Worm (Caenorhabditis elegans) whole organism, L2 larva: ENCODE measurements around the gene str-55.

Source experiments
- C34F6.9 ChIP-seq: fragments of 150-350 bp; optimal IDR thresholded peaks from 2 replicates; lab custom pipeline; 2014; ENCODE audit warnings: missing biosample characterization, missing genetic modification characterization
- R02D3.7 ChIP-seq: fragments of 150-350 bp; optimal IDR thresholded peaks from 2 replicates; lab custom pipeline; 2014; ENCODE audit warnings: missing biosample characterization, missing genetic modification characterization
- Y55F3AM.14 ChIP-seq: fragments of 200-800 bp; sonication (Bioruptor generic); optimal IDR thresholded peaks from 2 replicates; lab custom pipeline; 2018; ENCODE audit warnings: mild to moderate bottlenecking, missing genetic modification characterization, missing compliant biosample characterization
- alr-1 ChIP-seq: fragments of 150-350 bp; optimal IDR thresholded peaks from 2 replicates; lab custom pipeline; 2014; ENCODE audit warnings: missing biosample characterization, missing genetic modification characterization
- aly-2 ChIP-seq: fragments of 150-350 bp; optimal IDR thresholded peaks from 2 replicates; lab custom pipeline; 2014; ENCODE audit warnings: missing biosample characterization, missing genetic modification characterization
- ama-1 ChIP-seq: fragments of 150-350 bp; optimal IDR thresholded peaks from 2 replicates; lab custom pipeline; 2018; ENCODE audit warnings: inconsistent platforms
- ceh-16 ChIP-seq: fragments of 150-350 bp; optimal IDR thresholded peaks from 2 replicates; lab custom pipeline; 2014; ENCODE audit warnings: missing biosample characterization, missing genetic modification characterization
- crh-2 ChIP-seq: sonication (generic microtip); optimal IDR thresholded peaks from 2 replicates; lab custom pipeline; 2017; ENCODE audit warnings: missing biosample characterization, missing genetic modification characterization
- egl-27 ChIP-seq: sonication (generic microtip); optimal IDR thresholded peaks from 3 replicates; lab custom pipeline; 2017; ENCODE audit warnings: missing biosample characterization, missing genetic modification reagents, missing genetic modification characterization
- elt-1 ChIP-seq: fragments of 150-350 bp; optimal IDR thresholded peaks from 2 replicates; lab custom pipeline; 2014; ENCODE audit warnings: missing biosample characterization, missing genetic modification characterization
- elt-3 ChIP-seq: sonication (generic microtip); optimal IDR thresholded peaks from 2 replicates; lab custom pipeline; 2017; ENCODE audit warnings: missing biosample characterization, missing genetic modification characterization
- lin-13 ChIP-seq: fragments of 150-350 bp; optimal IDR thresholded peaks from 2 replicates; lab custom pipeline; 2014; ENCODE audit warnings: missing biosample characterization, missing genetic modification reagents, missing genetic modification characterization
- lin-39 ChIP-seq: fragments of 150-350 bp; optimal IDR thresholded peaks from 2 replicates; lab custom pipeline; 2014; ENCODE audit warnings: missing biosample characterization, missing genetic modification reagents, missing genetic modification characterization
- lsy-2 ChIP-seq, 2 experiments: fragments of 150-350 bp in 1 of 2; sonication (generic microtip) in 1 of 2; optimal IDR thresholded peaks; 2 replicates each; lab custom pipeline; 2014 to 2017; ENCODE audit warnings: missing biosample characterization in 2 of 2, missing genetic modification characterization in 2 of 2
- mbf-1 ChIP-seq: sonication (generic microtip); optimal IDR thresholded peaks from 2 replicates; lab custom pipeline; 2017; ENCODE audit warnings: missing biosample characterization, missing genetic modification characterization
- mdl-1 ChIP-seq, 2 experiments: fragments of 150-350 bp in 1 of 2; sonication (generic microtip) in 1 of 2; optimal IDR thresholded peaks; 2 replicates each; lab custom pipeline; 2017; ENCODE audit warnings: missing biosample characterization in 2 of 2, missing genetic modification characterization in 2 of 2
- nhr-10 ChIP-seq: sonication (generic microtip); optimal IDR thresholded peaks from 2 replicates; lab custom pipeline; 2017; ENCODE audit warnings: missing biosample characterization, missing genetic modification characterization
- nhr-12 ChIP-seq: fragments of 150-350 bp; optimal IDR thresholded peaks from 2 replicates; lab custom pipeline; 2014; ENCODE audit warnings: missing biosample characterization, missing genetic modification characterization
- nhr-237 ChIP-seq: fragments of 150-350 bp; optimal IDR thresholded peaks from 2 replicates; lab custom pipeline; 2014; ENCODE audit warnings: missing biosample characterization, missing genetic modification characterization
- nhr-25 ChIP-seq: fragments of 150-350 bp; sonication (generic microtip); optimal IDR thresholded peaks from 3 replicates; lab custom pipeline; 2014; ENCODE audit warnings: missing biosample characterization, missing genetic modification characterization
- nhr-6 ChIP-seq: fragments of 150-350 bp; optimal IDR thresholded peaks from 2 replicates; lab custom pipeline; 2014; ENCODE audit warnings: missing biosample characterization, missing genetic modification characterization
- nhr-77 ChIP-seq: fragments of 150-350 bp; optimal IDR thresholded peaks from 2 replicates; lab custom pipeline; 2014; ENCODE audit warnings: missing biosample characterization, missing genetic modification characterization
- peb-1 ChIP-seq: fragments of 150-350 bp; optimal IDR thresholded peaks from 2 replicates; lab custom pipeline; 2014; ENCODE audit warnings: missing biosample characterization, missing genetic modification characterization
- sem-4 ChIP-seq: fragments of 150-350 bp; optimal IDR thresholded peaks from 2 replicates; lab custom pipeline; 2014; ENCODE audit warnings: missing biosample characterization, missing genetic modification reagents, missing genetic modification characterization
- skn-1 ChIP-seq: sonication (generic microtip); optimal IDR thresholded peaks from 2 replicates; lab custom pipeline; 2017; ENCODE audit warnings: missing biosample characterization, missing genetic modification characterization
- sma-3 ChIP-seq: sonication (generic microtip); optimal IDR thresholded peaks from 2 replicates; lab custom pipeline; 2016; ENCODE audit warnings: missing genetic modification reagents, missing genetic modification characterization, missing compliant biosample characterization
- snpc-4 ChIP-seq: fragments of 150-350 bp; optimal IDR thresholded peaks from 2 replicates; lab custom pipeline; 2014; ENCODE audit warnings: missing biosample characterization, missing genetic modification characterization
- unc-39 ChIP-seq: fragments of 150-350 bp; optimal IDR thresholded peaks from 2 replicates; lab custom pipeline; 2014; ENCODE audit warnings: missing biosample characterization, missing genetic modification characterization
- unc-55 ChIP-seq: fragments of 150-350 bp; sonication (generic microtip); optimal IDR thresholded peaks from 3 replicates; lab custom pipeline; 2014; ENCODE audit warnings: missing biosample characterization, missing genetic modification reagents, missing genetic modification characterization
- unc-62 ChIP-seq: fragments of 150-350 bp; optimal IDR thresholded peaks from 2 replicates; lab custom pipeline; 2014; ENCODE audit warnings: missing biosample characterization, missing genetic modification reagents, missing genetic modification characterization
- zag-1 ChIP-seq: fragments of 150-350 bp; optimal IDR thresholded peaks from 2 replicates; lab custom pipeline; 2014; ENCODE audit warnings: missing biosample characterization, missing genetic modification characterization
- ztf-1 ChIP-seq: fragments of 200-800 bp; sonication (Bioruptor generic); conservative IDR thresholded peaks from 2 replicates; pipeline ENCODE4 v1.3.6; 2022; ENCODE audit warnings: missing genetic modification characterization, missing compliant biosample characterization
- ztf-11 ChIP-seq: sonication (generic microtip); optimal IDR thresholded peaks from 2 replicates; lab custom pipeline; 2017; ENCODE audit warnings: missing biosample characterization, missing genetic modification characterization
- ztf-4 ChIP-seq: fragments of 150-350 bp; optimal IDR thresholded peaks from 2 replicates; lab custom pipeline; 2014; ENCODE audit warnings: missing biosample characterization, missing genetic modification characterization

The str-55 gene

ce11 chrV:16417014-16417413 lies at the start of gene str-55:
Gene str-55 (minus strand): TSS chrV:16417114.
- no peak for TF ChIP-seq unc-55 (GFP tag; lab: Kevin White, UChicago)
- no peak for TF ChIP-seq alr-1 (tag; lab: Kevin White, UChicago)
- no peak for TF ChIP-seq unc-39
- no peak for TF ChIP-seq ztf-1 (GFP tag; lab: Robert Waterston, UW)
- TF ChIP-seq nhr-237 (tag; lab: Kevin White, UChicago): no peak
- TF ChIP-seq lsy-2 (tag; optimal IDR thresholded peaks at IDR 0.05; lab: Kevin White, UChicago): no peak
- no peak for TF ChIP-seq ztf-4 (tag; lab: Kevin White, UChicago)
- no peak for TF ChIP-seq ama-1 (lab: Kevin White, UChicago)
- no peak for TF ChIP-seq unc-62 (GFP tag; lab: Kevin White, UChicago)
- no peak for TF ChIP-seq C34F6.9 (tag; lab: Kevin White, UChicago)
- TF ChIP-seq nhr-77 (tag; lab: Kevin White, UChicago): no peak
- TF ChIP-seq nhr-6: no peak
- TF ChIP-seq lin-39: no peak
- no peak for TF ChIP-seq Y55F3AM.14 (GFP tag; lab: Kevin White, UChicago)
- no peak for TF ChIP-seq ceh-16 (tag; lab: Kevin White, UChicago)
- TF ChIP-seq peb-1 (tag; lab: Kevin White, UChicago): no peak
- TF ChIP-seq elt-1 (tag; lab: Kevin White, UChicago): no peak

ce11 chrV:16460866-16461265 lies 44.0 kb upstream of the str-55 start, which contains the start of gene srh-142:
Gene srh-142 (minus strand): TSS chrV:16460966.
- TF ChIP-seq ztf-4 (tag; lab: Kevin White, UChicago) (no peak), skn-1 (tag; lab: Kevin White, UChicago) (no peak), nhr-25 (no peak), lin-13 (GFP tag; lab: Kevin White, UChicago) (no peak)

- TF ChIP-seq nhr-12 (tag; lab: Kevin White, UChicago): no peak
- no peak for TF ChIP-seq zag-1 (tag; lab: Kevin White, UChicago)
- TF ChIP-seq aly-2 (tag; lab: Kevin White, UChicago): no peak
- no peak for TF ChIP-seq crh-2 (tag; lab: Kevin White, UChicago)
- TF ChIP-seq nhr-10 (tag; lab: Kevin White, UChicago): no peak
Observed at ce11 chrV:16459377-16459776, 42.5 kb upstream of the str-55 start.

ce11 chrV:16458714-16459113 lies 41.8 kb upstream of the str-55 start, which contains the start of gene str-15:
Gene str-15 (minus strand): TSS chrV:16458814.
- TF ChIP-seq elt-3 (tag; lab: Kevin White, UChicago) (no peak), ztf-4 (tag; lab: Kevin White, UChicago) (no peak), unc-62 (GFP tag; lab: Kevin White, UChicago) (no peak), ztf-11 (tag; lab: Kevin White, UChicago) (no peak), elt-1 (tag; lab: Kevin White, UChicago) (no peak), nhr-77 (tag; lab: Kevin White, UChicago) (no peak), mdl-1 (tag; optimal IDR thresholded peaks at IDR 0.05; lab: Kevin White, UChicago) (no peak), mbf-1 (no peak), lin-39 (no peak), snpc-4 (tag; lab: Kevin White, UChicago) (no peak)

- no peak for TF ChIP-seq nhr-25
- TF ChIP-seq sma-3 (GFP tag; lab: Kevin White, UChicago): no peak
- no peak for TF ChIP-seq unc-55 (GFP tag; lab: Kevin White, UChicago)
- no peak for TF ChIP-seq zag-1 (tag; lab: Kevin White, UChicago)
- TF ChIP-seq nhr-237 (tag; lab: Kevin White, UChicago): no peak
- no peak for TF ChIP-seq nhr-6
- TF ChIP-seq sem-4: no peak
- TF ChIP-seq R02D3.7 (tag; lab: Kevin White, UChicago): no peak
- TF ChIP-seq snpc-4 (tag; lab: Kevin White, UChicago): no peak
- TF ChIP-seq lin-13 (GFP tag; lab: Kevin White, UChicago): no peak
- no peak for TF ChIP-seq egl-27
Observed at ce11 chrV:16455065-16455464, 38.2 kb upstream of the str-55 start, which contains the start of gene str-14. Gene str-14 (minus strand): TSS chrV:16455165.
